Worm (Caenorhabditis elegans) whole organism, L4 larva: ENCODE data around the gene C17H12.11.

Experiments used
- D1046.2 ChIP-seq: fragments of 200-800 bp; sonication (Bioruptor generic); IDR thresholded peaks from 2 replicates; pipeline ENCODE4 v1.3.6; 2022; ENCODE audit warnings: missing genetic modification characterization, missing compliant biosample characterization
- F26F4.8 ChIP-seq: fragments of 200-800 bp; sonication (Bioruptor generic); conservative IDR thresholded peaks from 2 replicates; pipeline ENCODE4 v1.3.6; 2022; ENCODE audit warnings: missing genetic modification characterization, missing compliant biosample characterization
- F37D6.2 ChIP-seq: sonication (generic microtip); optimal IDR thresholded peaks from 2 replicates; lab custom pipeline; 2016; ENCODE audit warnings: mild to moderate bottlenecking, missing genetic modification characterization, missing compliant biosample characterization
- F44E2.7 ChIP-seq: fragments of 200-800 bp; sonication (Bioruptor generic); IDR thresholded peaks from 2 replicates; pipeline ENCODE4 v2.1.2; 2022; ENCODE audit warnings: missing genetic modification characterization, missing compliant biosample characterization
- T20F7.1 ChIP-seq: fragments of 200-800 bp; sonication (Bioruptor generic); optimal IDR thresholded peaks from 2 replicates; lab custom pipeline; 2018; ENCODE audit warnings: mild to moderate bottlenecking, missing genetic modification characterization, missing compliant biosample characterization
- Y105C5A.15 ChIP-seq: fragments of 200-800 bp; sonication (Bioruptor generic); IDR thresholded peaks from 2 replicates; pipeline ENCODE4 v1.3.6; 2022; ENCODE audit warnings: missing genetic modification characterization, missing compliant biosample characterization
- Y48G9A.11 ChIP-seq: fragments of 200-800 bp; sonication (Bioruptor generic); IDR thresholded peaks from 2 replicates; pipeline ENCODE4 v1.3.6; 2022; ENCODE audit warnings: missing genetic modification reagents, missing genetic modification characterization, missing compliant biosample characterization
- Y5F2A.4 ChIP-seq: fragments of 200-800 bp; sonication (Bioruptor generic); optimal IDR thresholded peaks from 2 replicates; lab custom pipeline; 2018; ENCODE audit warnings: mild to moderate bottlenecking, missing genetic modification characterization, missing compliant biosample characterization
- Y75B8A.6 ChIP-seq: fragments of 200-800 bp; sonication (Bioruptor generic); IDR thresholded peaks from 2 replicates; pipeline ENCODE4 v1.3.6; 2022; ENCODE audit warnings: missing genetic modification reagents, missing genetic modification characterization, missing compliant biosample characterization
- ZK337.2 ChIP-seq: fragments of 200-800 bp; sonication (Bioruptor generic); IDR thresholded peaks from 2 replicates; pipeline ENCODE4 v1.3.6; 2022; ENCODE audit warnings: missing genetic modification reagents, missing genetic modification characterization, missing compliant biosample characterization
- ZK546.5 ChIP-seq, 2 experiments: sonication (generic microtip); optimal IDR thresholded peaks; 2 replicates each; lab custom pipeline; 2017; ENCODE audit warnings: missing biosample characterization in 2 of 2, missing genetic modification characterization in 2 of 2
- aha-1 ChIP-seq: fragments of 150-350 bp; peaks from one replicate; lab custom pipeline; 2014; ENCODE audit warnings: missing biosample characterization, missing genetic modification characterization
- ama-1 ChIP-seq: fragments of 150-350 bp; optimal IDR thresholded peaks from 2 replicates; lab custom pipeline; 2014; ENCODE audit warnings: inconsistent platforms, mixed read lengths
- arid-1 ChIP-seq: fragments of 200-800 bp; sonication (Bioruptor generic); conservative IDR thresholded peaks from 2 replicates; pipeline ENCODE4 v1.3.6; 2022; ENCODE audit warnings: missing genetic modification reagents, missing genetic modification characterization, missing compliant biosample characterization
- ceh-20 ChIP-seq: fragments of 200-800 bp; sonication (Bioruptor generic); IDR thresholded peaks from 2 replicates; pipeline ENCODE4 v1.3.6; 2022; ENCODE audit warnings: missing genetic modification reagents, missing genetic modification characterization, missing compliant biosample characterization
- ceh-28 ChIP-seq: fragments of 150-350 bp; optimal IDR thresholded peaks from 2 replicates; lab custom pipeline; 2014; ENCODE audit warnings: missing biosample characterization, missing genetic modification reagents, missing genetic modification characterization
- ceh-82 ChIP-seq: sonication (generic microtip); optimal IDR thresholded peaks from 2 replicates; lab custom pipeline; 2017; ENCODE audit warnings: missing biosample characterization, missing genetic modification characterization
- ces-1 ChIP-seq: fragments of 150-350 bp; sonication (generic microtip); optimal IDR thresholded peaks from 4 replicates; lab custom pipeline; 2014; ENCODE audit warnings: missing biosample characterization, missing genetic modification reagents, missing genetic modification characterization
- cey-2 ChIP-seq: sonication (generic microtip); optimal IDR thresholded peaks from 3 replicates; lab custom pipeline; 2017; ENCODE audit warnings: missing genetic modification characterization, mild to moderate bottlenecking, missing compliant biosample characterization, antibody characterized with exemption, borderline replicate concordance; ENCODE audit not compliant: insufficient read depth
- daf-12 ChIP-seq: fragments of 150-350 bp; optimal IDR thresholded peaks from 2 replicates; lab custom pipeline; 2014; ENCODE audit warnings: missing biosample characterization, missing genetic modification reagents, missing genetic modification characterization
- daf-16 ChIP-seq, 3 experiments: sonication (generic microtip); optimal IDR thresholded peaks; 2 replicates each; lab custom pipeline; 2016 to 2017; ENCODE audit warnings: missing genetic modification characterization in 3 of 3, missing genetic modification reagents in 3 of 3, mild to moderate bottlenecking in 2 of 3, missing compliant biosample characterization in 2 of 3, missing biosample characterization in 1 of 3, moderate library complexity in 1 of 3
- daf-19 ChIP-seq: fragments of 200-800 bp; sonication (Bioruptor generic); conservative IDR thresholded peaks from 2 replicates; pipeline ENCODE4 v1.3.6; 2022; ENCODE audit warnings: missing genetic modification characterization, missing compliant biosample characterization
- dmd-8 ChIP-seq: fragments of 200-800 bp; sonication (Bioruptor generic); IDR thresholded peaks from 2 replicates; pipeline ENCODE4 v1.3.6; 2022; ENCODE audit warnings: missing genetic modification characterization, missing compliant biosample characterization
- duxl-1 ChIP-seq: sonication (generic microtip); optimal IDR thresholded peaks from 2 replicates; lab custom pipeline; 2016; ENCODE audit warnings: mild to moderate bottlenecking, missing genetic modification characterization, moderate library complexity, missing compliant biosample characterization; ENCODE audit not compliant: poor library complexity
- egl-27 ChIP-seq: sonication (generic microtip); optimal IDR thresholded peaks from 3 replicates; lab custom pipeline; 2017; ENCODE audit warnings: missing biosample characterization, missing genetic modification reagents, missing genetic modification characterization
- fkh-10 ChIP-seq: fragments of 150-350 bp; optimal IDR thresholded peaks from 2 replicates; lab custom pipeline; 2014; ENCODE audit warnings: missing biosample characterization, missing genetic modification reagents, missing genetic modification characterization
- fos-1 ChIP-seq: fragments of 150-350 bp; optimal IDR thresholded peaks from 2 replicates; lab custom pipeline; 2014; ENCODE audit warnings: missing biosample characterization, missing genetic modification characterization
- gei-8 ChIP-seq: fragments of 200-800 bp; sonication (Bioruptor generic); optimal IDR thresholded peaks from 2 replicates; lab custom pipeline; 2018; ENCODE audit warnings: mild to moderate bottlenecking, missing genetic modification characterization, missing compliant biosample characterization
- hif-1 ChIP-seq, 2 experiments: sonication (generic microtip); optimal IDR thresholded peaks; 2 replicates each; lab custom pipeline; 2016 to 2017; ENCODE audit warnings: missing compliant biosample characterization in 2 of 2, missing genetic modification characterization in 2 of 2, missing genetic modification reagents in 2 of 2, missing genotype in 2 of 2, mild to moderate bottlenecking in 1 of 2
- jun-1 ChIP-seq: fragments of 150-350 bp; optimal IDR thresholded peaks from 2 replicates; lab custom pipeline; 2014; ENCODE audit warnings: missing biosample characterization, missing genetic modification reagents, missing genetic modification characterization
- lim-7 ChIP-seq: fragments of 200-800 bp; sonication (Bioruptor generic); IDR thresholded peaks from 2 replicates; pipeline ENCODE4 v1.3.6; 2022; ENCODE audit warnings: missing genetic modification characterization, missing compliant biosample characterization
- lin-15B ChIP-seq: fragments of 150-350 bp; sonication (generic microtip); optimal IDR thresholded peaks from 3 replicates; lab custom pipeline; 2014; ENCODE audit warnings: missing biosample characterization, missing genetic modification characterization
- lin-39 ChIP-seq: fragments of 150-350 bp; optimal IDR thresholded peaks from 2 replicates; lab custom pipeline; 2014; ENCODE audit warnings: missing biosample characterization, missing genetic modification reagents, missing genetic modification characterization
- mdt-29 ChIP-seq: fragments of 200-800 bp; sonication (Bioruptor generic); IDR thresholded peaks from 2 replicates; pipeline ENCODE4 v1.3.6; 2022; ENCODE audit warnings: missing genetic modification reagents, missing genetic modification characterization, missing compliant biosample characterization
- mes-2 ChIP-seq: sonication (generic microtip); optimal IDR thresholded peaks from 2 replicates; lab custom pipeline; 2016; ENCODE audit warnings: missing genotype, mild to moderate bottlenecking, missing genetic modification characterization, missing compliant biosample characterization; ENCODE audit not compliant: poor library complexity, severe bottlenecking
- mxl-2 ChIP-seq: fragments of 200-800 bp; sonication (Bioruptor generic); conservative IDR thresholded peaks from 2 replicates; pipeline ENCODE4 v1.3.6; 2022; ENCODE audit warnings: missing genetic modification reagents, missing genetic modification characterization, missing compliant biosample characterization
- nhr-25 ChIP-seq: sonication (generic microtip); optimal IDR thresholded peaks from 2 replicates; lab custom pipeline; 2017; ENCODE audit warnings: missing genetic modification characterization, mild to moderate bottlenecking, missing compliant biosample characterization, antibody characterized with exemption, moderate library complexity, borderline replicate concordance; ENCODE audit not compliant: insufficient read depth
- nhr-28 ChIP-seq: fragments of 150-350 bp; optimal IDR thresholded peaks from 2 replicates; lab custom pipeline; 2014; ENCODE audit warnings: missing biosample characterization, missing genetic modification characterization
- nhr-42 ChIP-seq: fragments of 200-800 bp; sonication (Bioruptor generic); IDR thresholded peaks from 2 replicates; pipeline ENCODE4 v1.3.6; 2022; ENCODE audit warnings: missing genetic modification characterization, missing compliant biosample characterization
- nhr-77 ChIP-seq: fragments of 150-350 bp; optimal IDR thresholded peaks from 2 replicates; lab custom pipeline; 2014; ENCODE audit warnings: missing biosample characterization, missing genetic modification characterization
- pha-4 ChIP-seq, 2 experiments: fragments of 150-350 bp in 1 of 2; fragments of 200-800 bp in 1 of 2; sonication (Bioruptor generic) in 1 of 2; IDR thresholded peaks in 1 of 2; optimal IDR thresholded peaks in 1 of 2; 2 replicates each; pipeline versions ENCODE4 v1.3.6 to Lab custom; 2014 to 2022; ENCODE audit warnings: missing genetic modification characterization in 2 of 2, missing genetic modification reagents in 2 of 2, missing biosample characterization in 1 of 2, missing compliant biosample characterization in 1 of 2
- pqm-1 ChIP-seq: sonication (generic microtip); optimal IDR thresholded peaks from 2 replicates; lab custom pipeline; 2017; ENCODE audit warnings: missing biosample characterization, missing genetic modification characterization
- snpc-1.2 ChIP-seq: fragments of 200-800 bp; sonication (Bioruptor generic); IDR thresholded peaks from 2 replicates; pipeline ENCODE4 v1.3.6; 2022; ENCODE audit warnings: missing genetic modification reagents, missing genetic modification characterization, missing compliant biosample characterization
- tra-1 ChIP-seq: fragments of 200-800 bp; sonication (Bioruptor generic); IDR thresholded peaks from 2 replicates; pipeline ENCODE4 v1.3.6; 2022; ENCODE audit warnings: missing genetic modification reagents, missing genetic modification characterization, missing compliant biosample characterization
- unc-130 ChIP-seq: sonication (generic microtip); optimal IDR thresholded peaks from 2 replicates; lab custom pipeline; 2016; ENCODE audit warnings: missing genetic modification reagents, missing genetic modification characterization, missing compliant biosample characterization
- unc-62 ChIP-seq, 3 experiments: fragments of 150-350 bp in 1 of 3; sonication (generic microtip); optimal IDR thresholded peaks in 2 of 3; peaks in 1 of 3; 1 replicate in 1 of 3; 2 replicates in 2 of 3; lab custom pipeline; 2014 to 2017; ENCODE audit warnings: missing biosample characterization in 3 of 3, missing genetic modification characterization in 3 of 3, missing genetic modification reagents in 3 of 3, missing genotype in 1 of 3
- zfp-2 ChIP-seq: sonication (generic microtip); optimal IDR thresholded peaks from 2 replicates; lab custom pipeline; 2016; ENCODE audit warnings: mild to moderate bottlenecking, missing genetic modification characterization, missing compliant biosample characterization
- ztf-7 ChIP-seq: fragments of 150-350 bp; optimal IDR thresholded peaks from 2 replicates; lab custom pipeline; 2014; ENCODE audit warnings: missing biosample characterization, missing genetic modification characterization

The C17H12.11 gene

ce11 chrIV:6756374-6756773 is 45.8 kb upstream of the C17H12.11 start (continued):
- TF ChIP-seq ZK337.2 (GFP tag; lab: Robert Waterston, UW), result 0 out of 2 replicates have a peak, but pooled peaks have one; percentile 39
- TF ChIP-seq Y75B8A.6 (GFP tag; lab: Robert Waterston, UW), result no peak
- TF ChIP-seq ceh-20 (GFP tag; lab: Robert Waterston, UW), result peak; percentile 42; the same call in 1 of the 2 replicates
- TF ChIP-seq mes-2 (tag; lab: Kevin White, UChicago), result peak; percentile 92
- TF ChIP-seq snpc-1.2 (GFP tag; lab: Robert Waterston, UW), result peak; percentile 95
- peak; percentile 76 for TF ChIP-seq tra-1
- TF ChIP-seq nhr-42, result peak; percentile 57; the same call in 1 of the 2 replicates
- peak; percentile 73 for TF ChIP-seq nhr-28
- TF ChIP-seq ceh-82 (tag; lab: Kevin White, UChicago), result no peak
- peak; percentile 57 for TF ChIP-seq jun-1
- peak; percentile 68 for TF ChIP-seq nhr-77 (tag; lab: Kevin White, UChicago)
- no peak for TF ChIP-seq fos-1 (tag; lab: Kevin White, UChicago)
- TF ChIP-seq fkh-10 (GFP tag; lab: Kevin White, UChicago), result peak; percentile 90
- TF ChIP-seq ztf-7 (tag; lab: Kevin White, UChicago), result peak; percentile 27
- no peak for TF ChIP-seq dmd-8 (GFP tag; lab: Robert Waterston, UW)
- TF ChIP-seq pqm-1 (tag; lab: Kevin White, UChicago), result peak; percentile 61
- TF ChIP-seq Y48G9A.11 (GFP tag; lab: Robert Waterston, UW), result peak; percentile 75
- peak; percentile 86 for TF ChIP-seq pha-4 (GFP tag; IDR thresholded peaks at IDR 0.05; lab: Robert Waterston, UW)
- TF ChIP-seq pha-4 (tag; optimal IDR thresholded peaks at IDR 0.05; lab: Kevin White, UChicago), result no peak
- no peak for TF ChIP-seq ZK546.5 (tag; optimal IDR thresholded peaks at IDR 0.05; lab: Kevin White, UChicago)
- peak; percentile 61 for TF ChIP-seq duxl-1 (tag; lab: Kevin White, UChicago)
- TF ChIP-seq ces-1, result peak; percentile 38
- TF ChIP-seq gei-8, result no peak
- no peak for TF ChIP-seq lin-15B (tag; lab: Kevin White, UChicago)
- TF ChIP-seq cey-2, result no peak
- no peak for TF ChIP-seq daf-12 (tag; lab: Kevin White, UChicago)
- TF ChIP-seq nhr-25 (tag; lab: Kevin White, UChicago), result no peak
- no peak for TF ChIP-seq mxl-2 (GFP tag; lab: Robert Waterston, UW)
- peak; percentile 20 to 84 for TF ChIP-seq hif-1 (tag; optimal IDR thresholded peaks at IDR 0.05; lab: Kevin White, UChicago)
- TF ChIP-seq daf-16 (GFP tag; optimal IDR thresholded peaks at IDR 0.05; lab: Kevin White, UChicago), result peak in 1 of 2 experiments; percentile 57
- TF ChIP-seq daf-16 (tag; optimal IDR thresholded peaks at IDR 0.05; lab: Kevin White, UChicago), result peak; percentile 90
- TF ChIP-seq arid-1 (GFP tag; lab: Robert Waterston, UW), result peak; percentile 64; the same call in 1 of the 2 replicates
- 0 out of 2 replicates have a peak, but pooled peaks have one; percentile 60 for TF ChIP-seq Y105C5A.15 (GFP tag; lab: Robert Waterston, UW)
- no peak for TF ChIP-seq lin-39 (tag; lab: Kevin White, UChicago)
- TF ChIP-seq aha-1 (tag; lab: Kevin White, UChicago), result peak; percentile 98
- 0 out of 2 replicates have a peak, but pooled peaks have one; percentile 53 for TF ChIP-seq D1046.2
- peak in 1 of 2 experiments; percentile 86 for TF ChIP-seq unc-62 (GFP tag; optimal IDR thresholded peaks at IDR 0.05 in 1 of 2; lab: Kevin White, UChicago)
- TF ChIP-seq unc-62 (tag; optimal IDR thresholded peaks at IDR 0.05; lab: Kevin White, UChicago), result no peak
- no peak for TF ChIP-seq ceh-28 (tag; lab: Kevin White, UChicago)
- peak; percentile 94 for TF ChIP-seq unc-130
- peak; percentile 71 for TF ChIP-seq F37D6.2
- TF ChIP-seq zfp-2 (tag; lab: Kevin White, UChicago), result peak; percentile 48
- TF ChIP-seq F26F4.8 (GFP tag; lab: Robert Waterston, UW), result 0 out of 2 replicates have a peak, but pooled peaks have one; percentile 36
- TF ChIP-seq mdt-29 (GFP tag; lab: Robert Waterston, UW), result 0 out of 2 replicates have a peak, but pooled peaks have one; percentile 36
- TF ChIP-seq daf-19 (GFP tag; lab: Robert Waterston, UW), result no peak
- TF ChIP-seq ama-1 (lab: Kevin White, UChicago), result peak; percentile 59
- TF ChIP-seq lim-7, result no peak
- no peak for TF ChIP-seq Y5F2A.4
- TF ChIP-seq F44E2.7 (GFP tag; lab: Robert Waterston, UW), result 0 out of 2 replicates have a peak, but pooled peaks have one; percentile 37
- TF ChIP-seq egl-27 (tag; lab: Kevin White, UChicago), result no peak
- TF ChIP-seq T20F7.1, result peak; percentile 59
